Worm (Caenorhabditis elegans) whole organism, midembryonic: ENCODE results near the gene Y38H6C.20.

Experiments used
- T22C8.4 ChIP-seq: fragments of 200-800 bp; sonication (Bioruptor generic); IDR thresholded peaks from 2 replicates; pipeline ENCODE4 v1.3.6; 2022; ENCODE audit warnings: missing genetic modification characterization, missing compliant biosample characterization
- cog-1 ChIP-seq: sonication (generic microtip); optimal IDR thresholded peaks from 2 replicates; lab custom pipeline; 2016; ENCODE audit warnings: missing genetic modification characterization, missing compliant biosample characterization
- med-1 ChIP-seq: sonication (generic microtip); optimal IDR thresholded peaks from 2 replicates; lab custom pipeline; 2017; ENCODE audit warnings: missing genetic modification characterization, mild to moderate bottlenecking, missing compliant biosample characterization, antibody characterized with exemption, missing genetic modification reagents; ENCODE audit not compliant: insufficient read depth
- tab-1 ChIP-seq: fragments of 200-800 bp; sonication (Bioruptor generic); IDR thresholded peaks from 2 replicates; pipeline ENCODE4 v1.3.6; 2022; ENCODE audit warnings: missing genetic modification characterization, missing compliant biosample characterization
- ztf-23 ChIP-seq: fragments of 200-800 bp; sonication (Bioruptor generic); IDR thresholded peaks from 2 replicates; pipeline ENCODE4 v1.3.6; 2022; ENCODE audit warnings: missing genetic modification reagents, missing genetic modification characterization, missing compliant biosample characterization
- ztf-29 ChIP-seq: fragments of 200-800 bp; sonication (Bioruptor generic); IDR thresholded peaks from 2 replicates; pipeline ENCODE4 v1.3.6; 2022; ENCODE audit warnings: missing genetic modification reagents, missing genetic modification characterization, missing compliant biosample characterization

- TF ChIP-seq ztf-29 (GFP tag; lab: Robert Waterston, UW) (no peak), tab-1 (no peak), cog-1 (tag; lab: Kevin White, UChicago) (no peak), med-1 (GFP tag; lab: Kevin White, UChicago) (no peak), ztf-23 (GFP tag; lab: Robert Waterston, UW) (no peak), T22C8.4 (GFP tag; lab: Robert Waterston, UW) (no peak)
These were observed 28.5 kb upstream of the Y38H6C.20 start, which contains the start of gene F26F2.8 for ce11 chrV:20579534-20579933.
